Worm (Caenorhabditis elegans) whole organism, L4/young adult: ENCODE measurements around the gene F34H10.4.

Experiments used
- W03F9.2 ChIP-seq: fragments of 150-350 bp; optimal IDR thresholded peaks from 2 replicates; lab custom pipeline; 2014; ENCODE audit warnings: missing biosample characterization, missing genetic modification characterization
- him-1 ChIP-seq: sonication (generic microtip); optimal IDR thresholded peaks from 2 replicates; lab custom pipeline; 2016; ENCODE audit warnings: missing genotype, missing genetic modification reagents, missing genetic modification characterization, missing compliant biosample characterization

DNA sequence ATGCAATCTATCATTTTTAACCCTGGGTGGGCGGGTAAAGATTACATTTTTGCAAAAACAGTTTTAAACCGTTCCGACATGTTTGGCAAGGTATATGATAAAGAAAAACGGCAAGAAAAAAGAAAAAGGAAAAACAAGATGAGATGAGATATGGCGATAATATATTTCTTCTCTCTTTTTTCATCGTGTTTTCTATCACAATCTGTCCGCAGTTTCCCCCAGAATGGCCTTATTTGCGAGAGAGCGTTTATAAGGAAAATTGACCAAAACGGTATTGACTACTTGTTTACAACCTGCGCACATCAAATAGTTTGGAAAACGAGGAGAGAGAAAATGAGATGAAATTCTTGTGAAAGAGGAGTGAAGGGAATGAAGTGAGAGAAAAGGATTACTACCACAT is 19.1 kb downstream of the F34H10.4 start:
- TF ChIP-seq W03F9.2 (tag; lab: Kevin White, UChicago) (no peak), him-1 (tag; lab: Kevin White, UChicago) (no peak)
